Fruit fly (Drosophila melanogaster) whole organism, adult: ENCODE results near the gene CG6951.
A peak's percentile ranks its signal among the peaks of the same experiment; 100 is the strongest.

Experiments
- CG14711 ChIP-seq: fragments of 200-800 bp; sonication (Bioruptor generic); optimal IDR thresholded peaks from 2 replicates; lab custom pipeline; 2018; ENCODE audit warnings: missing biosample characterization, mild to moderate bottlenecking, missing genetic modification characterization, moderate library complexity
- kay ChIP-seq: fragments of 200-800 bp; sonication (Bioruptor generic); peaks from one replicate; lab custom pipeline; 2016; ENCODE audit warnings: missing biosample characterization, missing genetic modification characterization, borderline replicate concordance
- ovo ChIP-seq: fragments of 200-800 bp; sonication (Bioruptor generic); optimal IDR thresholded peaks from 2 replicates; lab custom pipeline; 2016; ENCODE audit warnings: missing biosample characterization, missing genetic modification characterization

DNA sequence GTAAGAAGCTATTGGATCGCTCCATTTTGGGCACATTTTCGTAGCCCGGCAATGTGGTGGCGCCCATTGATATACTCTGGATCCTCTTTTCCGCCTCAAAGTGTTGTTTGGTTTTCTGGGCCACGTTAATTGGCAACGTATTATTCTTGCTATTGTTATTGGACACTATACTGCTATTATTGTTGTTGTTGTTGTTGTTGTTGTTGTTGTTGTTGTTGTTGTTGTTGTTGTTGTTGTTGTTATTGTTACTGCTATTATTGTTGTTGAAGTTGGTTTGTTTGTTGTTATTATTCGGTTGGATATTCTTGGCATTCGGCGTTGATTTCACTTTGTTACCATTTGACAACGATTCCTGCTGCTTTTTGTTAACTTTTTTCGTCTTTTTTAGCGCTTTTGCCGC is 49.2 kb upstream of the CG6951 start:
- no peak for TF ChIP-seq CG14711 (tag; lab: Kevin White, UChicago)
- TF ChIP-seq ovo (GFP tag; lab: Kevin White, UChicago) = no peak
- TF ChIP-seq kay (GFP tag; lab: Kevin White, UChicago) = peak; percentile 40
